Worm (Caenorhabditis elegans) whole organism, young adult: ENCODE data around the gene C35A5.5.
A peak's percentile ranks its signal among the peaks of the same experiment; 100 is the strongest.

Experiments
- B0336.3 ChIP-seq: fragments of 200-800 bp; sonication (Bioruptor generic); IDR thresholded peaks from 2 replicates; pipeline ENCODE4 v1.3.6; 2022; ENCODE audit warnings: missing genetic modification characterization, missing compliant biosample characterization
- C06A6.2 ChIP-seq: fragments of 200-800 bp; sonication (Bioruptor generic); conservative IDR thresholded peaks from 2 replicates; pipeline ENCODE4 v1.3.6; 2022; ENCODE audit warnings: missing genetic modification characterization, missing compliant biosample characterization
- C17E4.6 ChIP-seq: fragments of 200-800 bp; sonication (Bioruptor generic); IDR thresholded peaks from 2 replicates; pipeline ENCODE4 v1.3.6; 2022; ENCODE audit warnings: missing genetic modification reagents, missing genetic modification characterization, missing compliant biosample characterization
- D2030.7 ChIP-seq: fragments of 200-800 bp; sonication (Bioruptor generic); IDR thresholded peaks from 2 replicates; pipeline ENCODE4 v1.3.6; 2022; ENCODE audit warnings: missing genetic modification reagents, missing genetic modification characterization, missing compliant biosample characterization
- F22D6.2 ChIP-seq: sonication (generic microtip); optimal IDR thresholded peaks from 2 replicates; lab custom pipeline; 2016; ENCODE audit warnings: mild to moderate bottlenecking, missing genetic modification characterization, missing compliant biosample characterization
- F23B12.7 ChIP-seq: sonication (generic microtip); optimal IDR thresholded peaks from 2 replicates; lab custom pipeline; 2017; ENCODE audit warnings: missing genetic modification characterization, mild to moderate bottlenecking, missing compliant biosample characterization, antibody characterized with exemption, moderate library complexity; ENCODE audit not compliant: insufficient read depth
- F57A8.1 ChIP-seq: fragments of 200-800 bp; sonication (Bioruptor generic); optimal IDR thresholded peaks from 2 replicates; lab custom pipeline; 2018; ENCODE audit warnings: mild to moderate bottlenecking, missing genetic modification characterization, moderate library complexity, missing compliant biosample characterization
- F57C9.4 ChIP-seq: sonication (generic microtip); optimal IDR thresholded peaks from 2 replicates; lab custom pipeline; 2017; ENCODE audit warnings: mild to moderate bottlenecking, missing genetic modification characterization, missing compliant biosample characterization
- K12H6.12 ChIP-seq: fragments of 200-800 bp; sonication (Bioruptor generic); optimal IDR thresholded peaks from 2 replicates; lab custom pipeline; 2018; ENCODE audit warnings: mild to moderate bottlenecking, missing genetic modification characterization, missing compliant biosample characterization
- T26A5.8 ChIP-seq: sonication (generic microtip); optimal IDR thresholded peaks from 2 replicates; lab custom pipeline; 2016; ENCODE audit warnings: missing genetic modification characterization, missing compliant biosample characterization
- Y53G8AR.9 ChIP-seq: fragments of 200-800 bp; sonication (Bioruptor generic); conservative IDR thresholded peaks from 2 replicates; pipeline ENCODE4 v1.3.6; 2022; ENCODE audit warnings: missing genetic modification reagents, missing genetic modification characterization, missing compliant biosample characterization
- Y95B8A.8 ChIP-seq: fragments of 200-800 bp; sonication (Bioruptor generic); IDR thresholded peaks from 2 replicates; pipeline ENCODE4 v1.3.6; 2022; ENCODE audit warnings: missing genetic modification reagents, missing genetic modification characterization, missing compliant biosample characterization
- ZK185.1 ChIP-seq: sonication (generic microtip); optimal IDR thresholded peaks from 2 replicates; lab custom pipeline; 2016; ENCODE audit warnings: mild to moderate bottlenecking, missing genetic modification characterization, missing compliant biosample characterization; ENCODE audit not compliant: poor library complexity, severe bottlenecking
- akir-1 ChIP-seq: fragments of 200-800 bp; sonication (Bioruptor generic); optimal IDR thresholded peaks from 2 replicates; lab custom pipeline; 2018; ENCODE audit warnings: mild to moderate bottlenecking, missing genetic modification characterization, moderate library complexity, missing compliant biosample characterization
- aptf-3 ChIP-seq: fragments of 200-800 bp; sonication (Bioruptor generic); IDR thresholded peaks from 2 replicates; pipeline ENCODE4 v1.3.6; 2022; ENCODE audit warnings: missing genetic modification characterization, missing compliant biosample characterization
- athp-1 ChIP-seq: sonication (generic microtip); optimal IDR thresholded peaks from 2 replicates; lab custom pipeline; 2017; ENCODE audit warnings: mild to moderate bottlenecking, missing genetic modification characterization, missing compliant biosample characterization
- attf-3 ChIP-seq: fragments of 200-800 bp; sonication (Bioruptor generic); conservative IDR thresholded peaks from 2 replicates; pipeline ENCODE4 v1.3.6; 2022; ENCODE audit warnings: missing genetic modification reagents, missing genetic modification characterization, missing compliant biosample characterization
- bed-2 ChIP-seq: fragments of 200-800 bp; sonication (Bioruptor generic); IDR thresholded peaks from 2 replicates; pipeline ENCODE4 v1.3.6; 2022; ENCODE audit warnings: missing genetic modification reagents, missing genetic modification characterization, missing compliant biosample characterization
- ccch-3 ChIP-seq: fragments of 200-800 bp; sonication (Bioruptor generic); optimal IDR thresholded peaks from 2 replicates; lab custom pipeline; 2018; ENCODE audit warnings: mild to moderate bottlenecking, missing genetic modification characterization, missing compliant biosample characterization
- ceh-27 ChIP-seq: fragments of 200-800 bp; sonication (Bioruptor generic); optimal IDR thresholded peaks from 2 replicates; lab custom pipeline; 2018; ENCODE audit warnings: mild to moderate bottlenecking, missing genetic modification characterization, moderate library complexity, missing compliant biosample characterization
- ceh-58 ChIP-seq: fragments of 200-800 bp; sonication (Bioruptor generic); IDR thresholded peaks from 2 replicates; pipeline ENCODE4 v1.3.6; 2022; ENCODE audit warnings: missing genetic modification characterization, missing compliant biosample characterization
- ceh-79 ChIP-seq: sonication (generic microtip); optimal IDR thresholded peaks from 2 replicates; lab custom pipeline; 2017; ENCODE audit warnings: mild to moderate bottlenecking, missing genetic modification characterization, missing compliant biosample characterization
- chd-7 ChIP-seq: sonication (generic microtip); optimal IDR thresholded peaks from 2 replicates; lab custom pipeline; 2016; ENCODE audit warnings: mild to moderate bottlenecking, missing genetic modification characterization, moderate library complexity, missing compliant biosample characterization
- die-1 ChIP-seq: sonication (generic microtip); optimal IDR thresholded peaks from 2 replicates; lab custom pipeline; 2016; ENCODE audit warnings: missing genotype, mild to moderate bottlenecking, missing genetic modification characterization, missing compliant biosample characterization
- dox-1 ChIP-seq: fragments of 200-800 bp; sonication (Bioruptor generic); IDR thresholded peaks from 2 replicates; pipeline ENCODE4 v1.3.6; 2022; ENCODE audit warnings: missing genetic modification reagents, missing genetic modification characterization, missing compliant biosample characterization
- dpl-1 ChIP-seq: fragments of 150-350 bp; optimal IDR thresholded peaks from 2 replicates; lab custom pipeline; 2014; ENCODE audit warnings: missing biosample characterization, missing genetic modification reagents, missing genetic modification characterization
- egl-18 ChIP-seq: fragments of 200-800 bp; sonication (Bioruptor generic); IDR thresholded peaks from 2 replicates; pipeline ENCODE4 v1.3.6; 2022; ENCODE audit warnings: missing genetic modification reagents, missing genetic modification characterization, missing compliant biosample characterization
- egl-44 ChIP-seq: fragments of 200-800 bp; sonication (Bioruptor generic); IDR thresholded peaks from 2 replicates; pipeline ENCODE4 v1.3.6; 2022; ENCODE audit warnings: missing genetic modification reagents, missing genetic modification characterization, missing compliant biosample characterization
- egrh-3 ChIP-seq: fragments of 200-800 bp; sonication (Bioruptor generic); IDR thresholded peaks from 2 replicates; pipeline ENCODE4 v1.3.6; 2022; ENCODE audit warnings: missing genetic modification reagents, missing genetic modification characterization, missing compliant biosample characterization
- hlh-12 ChIP-seq: sonication (generic microtip); optimal IDR thresholded peaks from 2 replicates; lab custom pipeline; 2016; ENCODE audit warnings: missing genetic modification characterization, missing compliant biosample characterization
- hrde-1 ChIP-seq: sonication (generic microtip); optimal IDR thresholded peaks from 2 replicates; lab custom pipeline; 2016; ENCODE audit warnings: missing genetic modification characterization, mild to moderate bottlenecking, missing compliant biosample characterization, moderate library complexity, missing genotype, missing genetic modification reagents, borderline replicate concordance
- hsf-1 ChIP-seq: fragments of 200-800 bp; sonication (Bioruptor generic); IDR thresholded peaks from 2 replicates; pipeline ENCODE4 v1.3.6; 2022; ENCODE audit warnings: missing genetic modification reagents, missing genetic modification characterization, missing compliant biosample characterization
- lag-1 ChIP-seq: fragments of 200-800 bp; sonication (Bioruptor generic); IDR thresholded peaks from 2 replicates; pipeline ENCODE4 v1.3.6; 2022; ENCODE audit warnings: missing genetic modification reagents, missing genetic modification characterization, missing compliant biosample characterization
- let-526 ChIP-seq: fragments of 200-800 bp; sonication (Bioruptor generic); IDR thresholded peaks from 2 replicates; pipeline ENCODE4 v1.3.6; 2022; ENCODE audit warnings: missing genetic modification reagents, missing genetic modification characterization, missing compliant biosample characterization
- let-607 ChIP-seq, 2 experiments: fragments of 200-800 bp in 1 of 2; sonication (Bioruptor generic) in 1 of 2; sonication (generic microtip) in 1 of 2; optimal IDR thresholded peaks; 2 replicates each; lab custom pipeline; 2016 to 2018; ENCODE audit warnings: mild to moderate bottlenecking in 2 of 2, missing compliant biosample characterization in 2 of 2, missing genetic modification characterization in 2 of 2, moderate library complexity in 2 of 2, missing genotype in 1 of 2
- lin-26 ChIP-seq: fragments of 200-800 bp; sonication (Bioruptor generic); IDR thresholded peaks from 2 replicates; pipeline ENCODE4 v1.3.6; 2022; ENCODE audit warnings: missing genetic modification reagents, missing genetic modification characterization, missing compliant biosample characterization
- mes-4 ChIP-seq: sonication (generic microtip); optimal IDR thresholded peaks from 2 replicates; lab custom pipeline; 2016; ENCODE audit warnings: missing genotype, missing genetic modification characterization, missing compliant biosample characterization
- nfya-1 ChIP-seq: sonication (generic microtip); optimal IDR thresholded peaks from 2 replicates; lab custom pipeline; 2017; ENCODE audit warnings: antibody characterized with exemption, missing compliant biosample characterization, missing genetic modification characterization, borderline replicate concordance; ENCODE audit not compliant: insufficient read depth
- nfya-2 ChIP-seq: fragments of 200-800 bp; sonication (Bioruptor generic); IDR thresholded peaks from 2 replicates; pipeline ENCODE4 v1.3.6; 2022; ENCODE audit warnings: missing genetic modification reagents, missing genetic modification characterization, missing compliant biosample characterization
- nhr-27 ChIP-seq: fragments of 200-800 bp; sonication (Bioruptor generic); optimal IDR thresholded peaks from 2 replicates; lab custom pipeline; 2018; ENCODE audit warnings: mild to moderate bottlenecking, missing genetic modification characterization, moderate library complexity, missing compliant biosample characterization
- nhr-80 ChIP-seq: sonication (generic microtip); optimal IDR thresholded peaks from 2 replicates; lab custom pipeline; 2016; ENCODE audit warnings: missing genetic modification characterization, missing compliant biosample characterization
- rcor-1 ChIP-seq: fragments of 200-800 bp; sonication (Bioruptor generic); IDR thresholded peaks from 2 replicates; pipeline ENCODE4 v1.3.6; 2022; ENCODE audit warnings: missing genetic modification reagents, missing genetic modification characterization, missing compliant biosample characterization
- sdz-38 ChIP-seq: sonication (generic microtip); optimal IDR thresholded peaks from 2 replicates; lab custom pipeline; 2016; ENCODE audit warnings: missing genotype, missing genetic modification characterization, missing compliant biosample characterization
- snpc-4 ChIP-seq, 5 experiments: fragments of 150-350 bp in 1 of 5; sonication (generic microtip) in 4 of 5; optimal IDR thresholded peaks; 2 replicates each; lab custom pipeline; 2014 to 2018; ENCODE audit warnings: missing genetic modification characterization in 5 of 5, missing biosample characterization in 3 of 5, antibody characterized with exemption in 2 of 5, mild to moderate bottlenecking in 2 of 5, missing compliant biosample characterization in 2 of 5, missing genotype in 2 of 5, moderate library complexity in 2 of 5, missing genetic modification reagents in 1 of 5
- tlf-1 ChIP-seq: fragments of 200-800 bp; sonication (Bioruptor generic); optimal IDR thresholded peaks from 2 replicates; lab custom pipeline; 2018; ENCODE audit warnings: mild to moderate bottlenecking, missing genetic modification characterization, missing compliant biosample characterization
- unc-130 ChIP-seq: sonication (generic microtip); optimal IDR thresholded peaks from 2 replicates; lab custom pipeline; 2016; ENCODE audit warnings: missing genetic modification reagents, missing genetic modification characterization, missing compliant biosample characterization
- xnd-1 ChIP-seq: sonication (generic microtip); optimal IDR thresholded peaks from 2 replicates; lab custom pipeline; 2016; ENCODE audit warnings: missing genotype, missing genetic modification reagents, missing genetic modification characterization, missing compliant biosample characterization
- ztf-22 ChIP-seq: fragments of 200-800 bp; sonication (Bioruptor generic); optimal IDR thresholded peaks from 2 replicates; lab custom pipeline; 2018; ENCODE audit warnings: mild to moderate bottlenecking, missing genetic modification characterization, moderate library complexity, missing compliant biosample characterization

C35A5.5 gene

DNA sequence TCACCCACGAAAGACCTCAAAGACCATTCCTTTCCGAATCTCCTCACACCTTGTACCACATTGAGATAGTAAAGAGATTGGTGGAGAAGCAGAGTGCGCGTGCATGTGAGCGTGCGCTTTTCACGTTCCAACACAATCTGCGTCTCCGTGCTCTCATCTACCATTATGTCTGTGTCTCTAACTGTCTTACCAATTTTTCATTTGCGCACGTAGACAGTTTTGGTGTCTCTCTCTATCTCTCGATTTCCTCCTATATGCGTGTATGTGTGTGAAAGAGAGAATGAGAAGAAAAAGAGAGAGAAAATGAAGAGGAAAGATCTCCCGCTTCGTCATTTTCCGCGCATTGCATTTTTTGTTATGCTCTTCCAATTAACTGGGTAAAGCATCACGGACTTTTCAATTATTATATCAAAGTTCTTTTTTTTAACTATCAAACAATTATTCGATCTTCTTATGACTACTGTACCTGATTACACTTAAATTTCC is 39.0 kb upstream of the C35A5.5 start (continued):
- TF ChIP-seq Y95B8A.8 (GFP tag; lab: Robert Waterston, UW) (peak; percentile 17; the same call in 1 of the 2 replicates), egrh-3 (no peak), nhr-80 (peak; percentile 64), mes-4 (tag; lab: Kevin White, UChicago) (no peak), aptf-3 (GFP tag; lab: Robert Waterston, UW) (no peak), chd-7 (tag; lab: Kevin White, UChicago) (peak; percentile 81), hlh-12 (tag; lab: Kevin White, UChicago) (no peak), unc-130 (GFP tag; lab: Kevin White, UChicago) (no peak), F22D6.2 (no peak), bed-2 (no peak), C06A6.2 (GFP tag; lab: Robert Waterston, UW) (peak; percentile 79), egl-44 (GFP tag; lab: Robert Waterston, UW) (no peak), C17E4.6 (GFP tag; lab: Robert Waterston, UW) (no peak), tlf-1 (peak; percentile 53), let-607 (tag; optimal IDR thresholded peaks at IDR 0.05; lab: Kevin White, UChicago) (no peak), egl-18 (peak; percentile 78; the same call in 1 of the 2 replicates), ceh-27 (GFP tag; lab: Kevin White, UChicago) (peak; percentile 94), lin-26 (GFP tag; lab: Robert Waterston, UW) (peak; percentile 60; the same call in 1 of the 2 replicates), rcor-1 (GFP tag; lab: Robert Waterston, UW) (no peak), sdz-38 (no peak), Y53G8AR.9 (0 out of 2 replicates have a peak, but pooled peaks have one; percentile 56), F57C9.4 (tag; lab: Kevin White, UChicago) (no peak), akir-1 (GFP tag; lab: Kevin White, UChicago) (peak; percentile 8), ccch-3 (GFP tag; lab: Kevin White, UChicago) (no peak), attf-3 (GFP tag; lab: Robert Waterston, UW) (no peak), T26A5.8 (no peak), ztf-22 (GFP tag; lab: Kevin White, UChicago) (no peak), K12H6.12 (tag; lab: Kevin White, UChicago) (peak; percentile 90), dpl-1 (GFP tag; lab: Kevin White, UChicago) (no peak), nfya-2 (GFP tag; lab: Robert Waterston, UW) (no peak), ceh-58 (GFP tag; lab: Robert Waterston, UW) (no peak), nhr-27 (tag; lab: Kevin White, UChicago) (no peak), let-526 (GFP tag; lab: Robert Waterston, UW) (peak; percentile 66; the same call in 1 of the 2 replicates), hsf-1 (GFP tag; lab: Robert Waterston, UW) (no peak), athp-1 (tag; lab: Kevin White, UChicago) (no peak), die-1 (tag; lab: Kevin White, UChicago) (peak; percentile 60), B0336.3 (peak; percentile 81), D2030.7 (GFP tag; lab: Robert Waterston, UW) (no peak), ZK185.1 (tag; lab: Kevin White, UChicago) (peak; percentile 83), F23B12.7 (tag; lab: Kevin White, UChicago) (no peak), ceh-79 (no peak), F57A8.1 (GFP tag; lab: Kevin White, UChicago) (no peak), dox-1 (GFP tag; lab: Robert Waterston, UW) (peak; percentile 78; the same call in 1 of the 2 replicates), nfya-1 (tag; lab: Kevin White, UChicago) (no peak), snpc-4 (GFP tag; optimal IDR thresholded peaks at IDR 0.05; lab: Kevin White, UChicago) (no peak), snpc-4 (tag; optimal IDR thresholded peaks at IDR 0.05; lab: Kevin White, UChicago) (peak; percentile 25 to 67 (median 38)), lag-1 (no peak), xnd-1 (tag; lab: Kevin White, UChicago) (no peak), hrde-1 (tag; lab: Kevin White, UChicago) (no peak)
